Worm (Caenorhabditis elegans): Measurements from ENCODE around the gene F55E10.2.

The F55E10.2 gene

DNA sequence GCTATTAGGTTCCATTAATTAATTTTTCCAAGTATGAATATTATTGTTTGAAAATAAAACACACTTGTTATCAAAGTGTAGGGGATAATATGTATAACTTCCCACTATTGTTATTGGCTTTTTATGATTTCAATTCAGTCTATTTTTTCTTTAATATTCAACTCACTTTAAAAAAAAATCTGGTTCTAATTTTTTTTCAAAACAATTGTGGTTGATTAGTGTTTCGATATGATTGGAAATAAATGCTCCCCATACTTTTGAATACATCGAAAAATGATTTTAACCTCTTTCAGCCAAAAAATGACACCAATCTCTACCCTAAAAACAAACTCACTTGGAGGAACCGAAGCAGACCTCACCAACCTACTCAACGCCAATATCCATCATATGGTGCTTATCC, at the start of gene F55E10.2:
F55E10.2 (plus strand) TSS at position 301 of the 400 bp plus-strand sequence.
- no peak for TF ChIP-seq scrt-1 (GFP tag; IDR thresholded peaks at IDR 0.05)
- no peak for TF ChIP-seq tbx-11 (GFP tag; IDR thresholded peaks at IDR 0.05)
- TF ChIP-seq hmbx-1 (tag; optimal IDR thresholded peaks at IDR 0.05), result no peak
- no peak for TF ChIP-seq tra-4 (tag; optimal IDR thresholded peaks at IDR 0.05)
- no peak for TF ChIP-seq ama-1 (optimal IDR thresholded peaks at IDR 0.05)
- TF ChIP-seq tbx-37 (GFP tag; conservative IDR thresholded peaks at IDR 0.05), result no peak
- no peak for TF ChIP-seq flt-1 (GFP tag; IDR thresholded peaks at IDR 0.05)
- TF ChIP-seq F13C5.2 (tag; optimal IDR thresholded peaks at IDR 0.05), result no peak
- no peak for TF ChIP-seq hmg-4 (GFP tag; optimal IDR thresholded peaks at IDR 0.05)
- TF ChIP-seq ceh-13 (GFP tag; optimal IDR thresholded peaks at IDR 0.05), result no peak
- TF ChIP-seq hnd-1 (tag; optimal IDR thresholded peaks at IDR 0.05), result no peak
- TF ChIP-seq sea-1 (GFP tag; conservative IDR thresholded peaks at IDR 0.05), result no peak
- TF ChIP-seq B0310.2 (tag; optimal IDR thresholded peaks at IDR 0.05), result no peak

DNA sequence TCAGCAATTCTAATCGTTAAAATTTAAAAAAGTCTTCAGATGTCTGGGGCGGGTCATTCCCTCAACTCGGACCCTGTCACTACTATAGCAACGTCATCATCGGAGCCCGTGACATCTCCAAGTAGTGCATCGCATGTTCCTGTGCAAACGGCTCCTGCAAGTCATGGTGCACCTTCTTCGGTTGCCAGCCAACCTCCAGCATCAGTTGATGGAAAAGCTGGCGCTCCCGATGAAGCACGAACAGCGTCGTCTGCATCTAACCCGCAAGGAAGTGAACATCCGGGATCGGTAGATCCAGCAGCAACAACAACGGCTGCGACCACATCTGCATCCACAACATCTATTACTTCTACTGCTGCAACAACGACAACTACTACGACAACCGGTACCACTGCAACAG, 45.9 kb upstream of the F55E10.2 start, which contains the start of gene R09F10.3:
R09F10.3 (plus strand) TSS at position 40 of the 400 bp plus-strand sequence.
- TF ChIP-seq hnd-1 (tag; optimal IDR thresholded peaks at IDR 0.05) (no peak), hmg-4 (GFP tag; optimal IDR thresholded peaks at IDR 0.05) (peak; percentile 12), ceh-13 (GFP tag; optimal IDR thresholded peaks at IDR 0.05) (no peak)

DNA sequence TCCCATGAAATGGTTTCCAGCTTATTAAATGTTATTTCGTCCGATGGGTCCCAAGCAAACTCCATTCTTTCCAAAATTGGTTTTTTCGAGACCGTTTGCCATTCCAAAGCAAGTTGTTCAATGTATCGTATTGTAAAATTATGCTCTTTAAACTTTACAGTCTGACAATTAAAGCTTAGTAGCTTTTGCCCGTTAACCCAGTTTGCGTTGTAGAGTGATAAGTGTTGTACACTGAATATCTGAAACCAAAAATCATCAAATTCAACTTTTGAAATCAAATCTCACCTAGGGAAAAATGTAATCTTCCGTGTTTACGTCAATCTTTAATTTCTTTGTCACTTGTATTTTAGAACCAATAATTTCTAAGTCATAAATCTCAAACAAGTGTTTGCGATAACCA, 43.2 kb upstream of the F55E10.2 start:
- TF ChIP-seq tra-4 (tag; optimal IDR thresholded peaks at IDR 0.05) (no peak), sea-1 (GFP tag; conservative IDR thresholded peaks at IDR 0.05) (no peak), hmbx-1 (tag; optimal IDR thresholded peaks at IDR 0.05) (no peak)

DNA sequence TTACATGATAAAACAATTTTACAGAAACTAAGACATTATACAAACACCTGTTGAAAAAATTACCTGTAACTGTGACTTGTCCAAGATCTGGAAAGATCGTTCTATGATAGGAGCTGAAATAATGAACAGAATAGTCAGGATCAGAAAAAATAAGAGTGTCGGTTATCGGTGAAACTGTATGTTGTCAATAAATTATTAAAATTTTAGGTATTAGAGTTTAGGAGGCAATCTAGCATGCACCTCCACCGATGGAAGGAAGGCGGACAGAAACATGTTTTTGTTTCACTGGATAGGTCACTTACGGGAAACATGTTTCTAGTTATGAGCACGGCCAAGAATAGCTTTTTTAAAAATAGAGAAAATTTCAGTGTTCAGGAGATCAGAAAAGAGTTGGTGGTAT, 40.9 kb upstream of the F55E10.2 start, which contains the start of gene ced-13:
ced-13 (minus strand) TSS at position 101 of the 400 bp plus-strand sequence.
- no peak for TF ChIP-seq hnd-1 (tag; optimal IDR thresholded peaks at IDR 0.05)
- TF ChIP-seq scrt-1 (GFP tag; IDR thresholded peaks at IDR 0.05), result no peak
- no peak for TF ChIP-seq ets-7 (tag; optimal IDR thresholded peaks at IDR 0.05)
- TF ChIP-seq flt-1 (GFP tag; IDR thresholded peaks at IDR 0.05), result no peak
- TF ChIP-seq tbx-11 (GFP tag; IDR thresholded peaks at IDR 0.05), result no peak
- no peak for TF ChIP-seq ama-1 (optimal IDR thresholded peaks at IDR 0.05)
- no peak for TF ChIP-seq pes-1 (GFP tag; IDR thresholded peaks at IDR 0.05)
- TF ChIP-seq ceh-13 (GFP tag; optimal IDR thresholded peaks at IDR 0.05), result no peak

DNA sequence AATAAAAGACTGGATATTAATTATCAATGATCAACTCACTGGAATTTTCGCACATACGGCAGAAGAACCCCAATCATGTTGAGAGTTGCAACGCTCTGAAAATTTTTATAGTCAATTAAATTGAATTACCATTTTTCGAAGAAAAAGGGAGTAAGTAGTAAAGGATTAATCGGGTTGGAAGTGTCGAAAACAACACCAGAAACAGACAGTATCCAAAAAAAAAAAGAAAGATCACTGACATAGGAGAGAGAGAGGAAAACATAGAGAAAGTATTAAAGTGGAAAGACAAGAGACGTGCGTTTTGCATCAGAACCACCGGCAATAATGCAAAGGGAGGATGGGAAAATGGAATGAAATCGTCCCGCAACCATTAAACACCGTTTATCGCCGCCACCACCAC, 38.2 kb upstream of the F55E10.2 start, which contains the start of gene inx-5:
inx-5 (minus strand) TSS at position 101 of the 400 bp plus-strand sequence.
- TF ChIP-seq pes-1 (GFP tag; IDR thresholded peaks at IDR 0.05) (no peak), ceh-36 (tag; optimal IDR thresholded peaks at IDR 0.05) (no peak), scrt-1 (GFP tag; IDR thresholded peaks at IDR 0.05) (no peak), ama-1 (optimal IDR thresholded peaks at IDR 0.05) (no peak), hmg-4 (GFP tag; optimal IDR thresholded peaks at IDR 0.05) (no peak), F13C5.2 (tag; optimal IDR thresholded peaks at IDR 0.05) (no peak), hnd-1 (tag; optimal IDR thresholded peaks at IDR 0.05) (no peak), flt-1 (GFP tag; IDR thresholded peaks at IDR 0.05) (no peak), tbx-11 (GFP tag; IDR thresholded peaks at IDR 0.05) (no peak), B0310.2 (tag; optimal IDR thresholded peaks at IDR 0.05) (no peak), aly-1 (tag; optimal IDR thresholded peaks at IDR 0.05) (no peak), tra-4 (tag; optimal IDR thresholded peaks at IDR 0.05) (no peak), tbx-37 (GFP tag; conservative IDR thresholded peaks at IDR 0.05) (no peak), sea-1 (GFP tag; conservative IDR thresholded peaks at IDR 0.05) (no peak), ets-7 (tag; optimal IDR thresholded peaks at IDR 0.05) (no peak)

DNA sequence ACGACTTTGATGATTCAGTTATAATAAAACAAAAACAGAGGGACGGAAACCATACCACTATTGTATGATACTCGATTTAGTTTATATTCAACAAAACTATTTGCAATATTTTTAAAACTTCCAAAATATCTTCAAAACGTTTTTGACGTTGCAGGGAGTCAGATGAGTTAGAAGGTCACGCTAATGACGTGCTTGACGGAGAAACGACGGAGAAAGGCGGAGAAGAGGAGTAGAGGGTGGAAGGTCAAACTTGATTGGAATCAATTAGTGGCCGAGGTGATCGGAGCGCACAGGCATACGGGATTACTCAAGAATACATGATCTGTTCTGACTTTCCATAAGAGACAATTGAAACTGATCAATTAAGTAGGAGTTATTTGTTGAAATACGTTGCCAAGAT, 37.7 kb upstream of the F55E10.2 start:
- TF ChIP-seq flt-1 (GFP tag; IDR thresholded peaks at IDR 0.05), result no peak
- no peak for TF ChIP-seq B0310.2 (tag; optimal IDR thresholded peaks at IDR 0.05)
- no peak for TF ChIP-seq hmg-4 (GFP tag; optimal IDR thresholded peaks at IDR 0.05)
- no peak for TF ChIP-seq ets-7 (tag; optimal IDR thresholded peaks at IDR 0.05)
- TF ChIP-seq hnd-1 (tag; optimal IDR thresholded peaks at IDR 0.05), result no peak
- TF ChIP-seq pes-1 (GFP tag; IDR thresholded peaks at IDR 0.05), result no peak
- TF ChIP-seq tbx-11 (GFP tag; IDR thresholded peaks at IDR 0.05), result no peak
- TF ChIP-seq ama-1 (optimal IDR thresholded peaks at IDR 0.05), result no peak
- no peak for TF ChIP-seq hmbx-1 (tag; optimal IDR thresholded peaks at IDR 0.05)
- no peak for TF ChIP-seq F13C5.2 (tag; optimal IDR thresholded peaks at IDR 0.05)
- TF ChIP-seq tra-4 (tag; optimal IDR thresholded peaks at IDR 0.05), result no peak
- TF ChIP-seq sea-1 (GFP tag; conservative IDR thresholded peaks at IDR 0.05), result no peak
- TF ChIP-seq scrt-1 (GFP tag; IDR thresholded peaks at IDR 0.05), result no peak
- TF ChIP-seq tbx-37 (GFP tag; conservative IDR thresholded peaks at IDR 0.05), result no peak
- TF ChIP-seq ceh-36 (tag; optimal IDR thresholded peaks at IDR 0.05), result no peak
- TF ChIP-seq aly-1 (tag; optimal IDR thresholded peaks at IDR 0.05), result no peak
- TF ChIP-seq ceh-13 (GFP tag; optimal IDR thresholded peaks at IDR 0.05), result no peak

DNA sequence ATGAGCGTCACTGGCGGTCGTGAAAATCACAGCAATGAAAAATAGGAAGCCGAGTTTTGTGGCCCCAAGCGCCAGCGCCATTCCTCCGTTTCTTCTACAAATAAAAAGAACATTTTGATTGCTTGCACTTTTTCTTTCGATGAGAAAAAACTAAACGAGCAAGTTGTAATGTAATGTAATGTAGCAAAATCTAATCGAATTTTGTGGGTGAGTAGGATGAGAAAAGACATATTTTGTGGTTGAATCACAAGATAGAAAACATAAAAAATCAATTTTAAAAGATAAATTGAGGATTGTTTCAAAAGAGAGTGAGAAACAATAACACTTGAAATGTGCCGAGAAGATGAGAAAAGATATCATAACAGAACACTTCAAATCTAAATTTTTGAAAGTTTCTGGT, 32.9 kb upstream of the F55E10.2 start, which contains the start of gene R09F10.5:
R09F10.5 (minus strand) TSS at position 101 of the 400 bp plus-strand sequence.
- no peak for TF ChIP-seq hmg-4 (GFP tag; optimal IDR thresholded peaks at IDR 0.05)
- no peak for TF ChIP-seq flt-1 (GFP tag; IDR thresholded peaks at IDR 0.05)
- TF ChIP-seq sea-1 (GFP tag; conservative IDR thresholded peaks at IDR 0.05), result no peak
- TF ChIP-seq tbx-37 (GFP tag; conservative IDR thresholded peaks at IDR 0.05), result no peak
- no peak for TF ChIP-seq F13C5.2 (tag; optimal IDR thresholded peaks at IDR 0.05)
- no peak for TF ChIP-seq pes-1 (GFP tag; IDR thresholded peaks at IDR 0.05)
- TF ChIP-seq ama-1 (optimal IDR thresholded peaks at IDR 0.05), result no peak
- TF ChIP-seq ets-7 (tag; optimal IDR thresholded peaks at IDR 0.05), result no peak
- TF ChIP-seq hmbx-1 (tag; optimal IDR thresholded peaks at IDR 0.05), result no peak
- no peak for TF ChIP-seq scrt-1 (GFP tag; IDR thresholded peaks at IDR 0.05)
- no peak for TF ChIP-seq hnd-1 (tag; optimal IDR thresholded peaks at IDR 0.05)
- no peak for TF ChIP-seq B0310.2 (tag; optimal IDR thresholded peaks at IDR 0.05)
- TF ChIP-seq tra-4 (tag; optimal IDR thresholded peaks at IDR 0.05), result no peak
- no peak for TF ChIP-seq tbx-11 (GFP tag; IDR thresholded peaks at IDR 0.05)
- TF ChIP-seq ceh-13 (GFP tag; optimal IDR thresholded peaks at IDR 0.05), result no peak
- no peak for TF ChIP-seq aly-1 (tag; optimal IDR thresholded peaks at IDR 0.05)

DNA sequence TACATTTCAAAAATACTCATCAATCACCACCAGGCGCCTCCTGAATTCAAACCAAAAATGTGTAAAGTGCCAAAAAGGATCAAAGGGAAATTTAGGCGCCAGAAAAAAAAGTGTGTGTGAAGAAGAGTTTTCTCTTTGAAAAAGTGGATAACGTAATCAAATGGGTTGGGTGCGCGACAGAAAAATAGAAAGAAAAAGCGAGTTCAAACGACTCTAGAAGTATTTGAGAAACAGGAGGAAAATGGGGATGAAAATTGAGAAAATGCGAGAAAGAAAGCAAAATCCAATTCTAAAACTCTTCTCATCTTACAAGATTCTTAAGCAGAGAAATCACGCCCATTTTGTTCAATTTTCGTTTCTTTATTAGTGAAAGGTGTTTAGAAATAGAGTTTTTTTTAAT, 32.0 kb upstream of the F55E10.2 start:
- TF ChIP-seq scrt-1 (GFP tag; IDR thresholded peaks at IDR 0.05) (no peak), ama-1 (optimal IDR thresholded peaks at IDR 0.05) (no peak), ets-7 (tag; optimal IDR thresholded peaks at IDR 0.05) (no peak), hmg-4 (GFP tag; optimal IDR thresholded peaks at IDR 0.05) (no peak), hmbx-1 (tag; optimal IDR thresholded peaks at IDR 0.05) (no peak), tbx-37 (GFP tag; conservative IDR thresholded peaks at IDR 0.05) (no peak), F13C5.2 (tag; optimal IDR thresholded peaks at IDR 0.05) (no peak), tbx-11 (GFP tag; IDR thresholded peaks at IDR 0.05) (no peak)
